7 worm cellular contexts compared by ENCODE assay signal in the genomic region with DNA sequence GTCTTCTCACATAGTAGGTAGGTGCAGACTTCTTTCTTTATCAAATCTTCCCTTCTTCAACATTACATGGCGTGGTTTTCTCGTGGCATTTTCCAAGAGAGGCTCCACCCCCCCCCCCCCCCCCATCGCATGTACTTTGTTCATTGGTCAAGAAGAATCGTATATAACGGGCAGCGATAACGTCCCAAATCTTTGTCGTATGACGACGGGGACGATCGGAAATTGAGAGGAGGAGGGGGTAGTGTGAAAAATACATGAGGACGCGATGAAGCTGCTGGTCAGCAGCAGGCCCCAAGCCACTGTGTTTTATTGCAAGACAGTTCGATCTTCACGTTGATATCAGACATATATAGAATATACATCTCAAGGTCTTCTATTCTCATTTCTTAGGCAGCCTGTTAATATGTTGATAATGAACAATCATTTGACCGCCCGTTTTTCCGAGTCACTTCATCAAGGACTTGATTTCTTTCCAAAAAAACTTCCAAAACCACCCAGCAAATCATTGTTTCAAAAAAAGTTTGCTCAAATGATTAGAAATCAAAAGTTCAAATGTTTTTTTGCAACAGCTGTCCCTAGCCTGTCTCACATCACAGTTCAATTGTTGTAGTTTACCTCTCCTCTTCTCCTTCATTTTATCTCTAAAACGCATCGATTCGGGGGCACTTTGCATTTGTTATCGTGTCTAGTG.
TF ChIP-seq lines count a peak whose summit lies in the region.

No protein-coding gene starts in this region.

TF ChIP-seq in whole organism, L1 larva, 84 proteins besides CTCF, POLR2A, EP300 and RAD21 (continues in another document):
- peak; percentile 16 for TF ChIP-seq blmp-1 (tag; optimal IDR thresholded peaks at IDR 0.05; lab: Kevin White, UChicago)
- peak in 1 of 2 experiments; percentile 20 for TF ChIP-seq mdl-1 (tag; optimal IDR thresholded peaks at IDR 0.05; lab: Kevin White, UChicago)
- TF ChIP-seq nhr-19 (GFP tag; conservative IDR thresholded peaks at IDR 0.05; lab: Robert Waterston, UW) = peak; percentile 68
- peak; percentile 54 for TF ChIP-seq nhr-85 (tag; lab: Kevin White, UChicago)
- TF ChIP-seq xbp-1 (tag; optimal IDR thresholded peaks at IDR 0.05; lab: Kevin White, UChicago) = peak; percentile 12
- no peak for TF ChIP-seq unc-30 (tag; optimal IDR thresholded peaks at IDR 0.05; lab: Kevin White, UChicago)
- TF ChIP-seq lin-14 (GFP tag; optimal IDR thresholded peaks at IDR 0.05; lab: Kevin White, UChicago) = peak; percentile 78
- TF ChIP-seq ceh-88 (GFP tag; IDR thresholded peaks at IDR 0.05; lab: Robert Waterston, UW) = no peak
- TF ChIP-seq snu-23 (GFP tag; optimal IDR thresholded peaks at IDR 0.05; lab: Kevin White, UChicago) = peak; percentile 36
- peak; percentile 70 for TF ChIP-seq elt-2 (tag; optimal IDR thresholded peaks at IDR 0.05; lab: Kevin White, UChicago)
- TF ChIP-seq nhr-20 (tag; optimal IDR thresholded peaks at IDR 0.05; lab: Kevin White, UChicago) = peak; percentile 64
- TF ChIP-seq jun-1 (tag; optimal IDR thresholded peaks at IDR 0.05; lab: Kevin White, UChicago) = no peak

TF ChIP-seq in whole organism, L2 larva, 48 proteins besides CTCF, POLR2A, EP300 and RAD21 (continues in another document):
- TF ChIP-seq nhr-77 (tag; optimal IDR thresholded peaks at IDR 0.05; lab: Kevin White, UChicago) (no peak), Y55F3AM.14 (GFP tag; optimal IDR thresholded peaks at IDR 0.05; lab: Kevin White, UChicago) (no peak), lsy-2 (tag; optimal IDR thresholded peaks at IDR 0.05; lab: Kevin White, UChicago) (no peak), aly-2 (tag; optimal IDR thresholded peaks at IDR 0.05; lab: Kevin White, UChicago) (no peak), nhr-25 (tag; optimal IDR thresholded peaks at IDR 0.05; lab: Kevin White, UChicago) (peak; percentile 37), elt-1 (tag; optimal IDR thresholded peaks at IDR 0.05; lab: Kevin White, UChicago) (no peak), F13H6.1 (tag; optimal IDR thresholded peaks at IDR 0.05; lab: Kevin White, UChicago) (no peak), nhr-10 (tag; optimal IDR thresholded peaks at IDR 0.05; lab: Kevin White, UChicago) (no peak), lin-11 (tag; optimal IDR thresholded peaks at IDR 0.05; lab: Kevin White, UChicago) (no peak), ceh-16 (tag; optimal IDR thresholded peaks at IDR 0.05; lab: Kevin White, UChicago) (no peak), crh-2 (tag; optimal IDR thresholded peaks at IDR 0.05; lab: Kevin White, UChicago) (no peak), sma-9 (GFP tag; optimal IDR thresholded peaks at IDR 0.05; lab: Kevin White, UChicago) (peak; percentile 21), sma-9 (tag; optimal IDR thresholded peaks at IDR 0.05; lab: Kevin White, UChicago) (no peak)

TF ChIP-seq in whole organism, L3 larva, 47 proteins besides CTCF, POLR2A, EP300 and RAD21:
- TF ChIP-seq lin-15B (tag; optimal IDR thresholded peaks at IDR 0.05; lab: Kevin White, UChicago) (no peak), elt-2 (tag; optimal IDR thresholded peaks at IDR 0.05; lab: Kevin White, UChicago) (peak; percentile 50), ama-1 (optimal IDR thresholded peaks at IDR 0.05; lab: Kevin White, UChicago) (peak; percentile 40), nhr-43 (tag; optimal IDR thresholded peaks at IDR 0.05; lab: Kevin White, UChicago; ENCODE audit: poor library complexity, severe bottlenecking) (peak; percentile 56), fkh-10 (GFP tag; optimal IDR thresholded peaks at IDR 0.05; lab: Kevin White, UChicago) (no peak), nhr-25 (tag; optimal IDR thresholded peaks at IDR 0.05; lab: Kevin White, UChicago) (peak; percentile 7), fos-1 (tag; optimal IDR thresholded peaks at IDR 0.05; lab: Kevin White, UChicago) (no peak), nfya-1 (tag; optimal IDR thresholded peaks at IDR 0.05; lab: Kevin White, UChicago; ENCODE audit: insufficient read depth) (peak; percentile 55), nhr-237 (tag; optimal IDR thresholded peaks at IDR 0.05; lab: Kevin White, UChicago) (no peak)

TF ChIP-seq in whole organism, L4 larva, 104 proteins besides CTCF, POLR2A, EP300 and RAD21 (continues in another document):
- no peak for TF ChIP-seq unc-39 (tag; optimal IDR thresholded peaks at IDR 0.05; lab: Kevin White, UChicago)
- no peak for TF ChIP-seq unc-130 (GFP tag; optimal IDR thresholded peaks at IDR 0.05; lab: Kevin White, UChicago)
- no peak for TF ChIP-seq mxl-2 (GFP tag; conservative IDR thresholded peaks at IDR 0.05; lab: Robert Waterston, UW)
- TF ChIP-seq nhr-42 (GFP tag; IDR thresholded peaks at IDR 0.05; lab: Robert Waterston, UW) = no peak
- no peak for TF ChIP-seq Y48G9A.11 (GFP tag; IDR thresholded peaks at IDR 0.05; lab: Robert Waterston, UW)
- TF ChIP-seq cey-2 (tag; optimal IDR thresholded peaks at IDR 0.05; lab: Kevin White, UChicago; ENCODE audit: borderline replicate concordance, insufficient read depth) = no peak
- peak; percentile 32; the same call in 1 of the 2 replicates for TF ChIP-seq lin-1 (GFP tag; IDR thresholded peaks at IDR 0.05; lab: Robert Waterston, UW)
- TF ChIP-seq madf-5 (GFP tag; IDR thresholded peaks at IDR 0.05; lab: Robert Waterston, UW) = no peak
- TF ChIP-seq mep-1 (tag; optimal IDR thresholded peaks at IDR 0.05; lab: Kevin White, UChicago) = no peak
- TF ChIP-seq daf-16 (GFP tag; optimal IDR thresholded peaks at IDR 0.05; lab: Kevin White, UChicago) = no peak
- peak; percentile 38 for TF ChIP-seq daf-16 (tag; optimal IDR thresholded peaks at IDR 0.05; lab: Kevin White, UChicago)
- TF ChIP-seq mes-2 (tag; optimal IDR thresholded peaks at IDR 0.05; lab: Kevin White, UChicago; ENCODE audit: poor library complexity, severe bottlenecking) = peak; percentile 14

TF ChIP-seq in whole organism, late embryonic, 69 proteins besides CTCF, POLR2A, EP300 and RAD21:
- TF ChIP-seq pqm-1 (tag; optimal IDR thresholded peaks at IDR 0.05; lab: Kevin White, UChicago) (no peak), madf-2 (tag; optimal IDR thresholded peaks at IDR 0.05; lab: Kevin White, UChicago) (no peak), elt-2 (tag; optimal IDR thresholded peaks at IDR 0.05; lab: Kevin White, UChicago) (peak; percentile 6), ceh-48 (tag; optimal IDR thresholded peaks at IDR 0.05; lab: Kevin White, UChicago) (no peak)

TF ChIP-seq in whole organism, mixed stage, embryonic, 35 proteins besides CTCF, POLR2A, EP300 and RAD21:
- TF ChIP-seq ham-2 (GFP tag; optimal IDR thresholded peaks at IDR 0.05; lab: Kevin White, UChicago) (peak; percentile 6), elt-1 (tag; optimal IDR thresholded peaks at IDR 0.05; lab: Kevin White, UChicago; ENCODE audit: borderline replicate concordance, insufficient read depth) (no peak)

TF ChIP-seq in whole organism, young adult, 124 proteins besides CTCF, POLR2A, EP300 and RAD21 (continues in another document):
- peak; percentile 26 for TF ChIP-seq somi-1 (GFP tag; optimal IDR thresholded peaks at IDR 0.05; lab: Kevin White, UChicago)
- TF ChIP-seq ztf-3 (GFP tag; optimal IDR thresholded peaks at IDR 0.05; lab: Kevin White, UChicago) = no peak
- no peak for TF ChIP-seq Y79H2A.3 (GFP tag; conservative IDR thresholded peaks at IDR 0.05; lab: Robert Waterston, UW)
- TF ChIP-seq ztf-22 (GFP tag; optimal IDR thresholded peaks at IDR 0.05; lab: Kevin White, UChicago) = peak; percentile 62
- 0 out of 2 replicates have a peak, but pooled peaks have one; percentile 30 for TF ChIP-seq K11D2.4 (GFP tag; IDR thresholded peaks at IDR 0.05; lab: Robert Waterston, UW)
- TF ChIP-seq egrh-3 (GFP tag; IDR thresholded peaks at IDR 0.05; lab: Robert Waterston, UW) = peak; percentile 92
- TF ChIP-seq rpc-1 (optimal IDR thresholded peaks at IDR 0.05; lab: Kevin White, UChicago) = no peak
- no peak for TF ChIP-seq rpc-1 (tag; optimal IDR thresholded peaks at IDR 0.05; lab: Kevin White, UChicago)
- TF ChIP-seq F39B2.1 (GFP tag; IDR thresholded peaks at IDR 0.05; lab: Robert Waterston, UW) = no peak
- TF ChIP-seq tbp1 (GFP tag; optimal IDR thresholded peaks at IDR 0.05; lab: Kevin White, UChicago) = peak; percentile 36
- TF ChIP-seq hmg-1.2 (GFP tag; IDR thresholded peaks at IDR 0.05; lab: Robert Waterston, UW) = no peak
- no peak for TF ChIP-seq die-1 (tag; optimal IDR thresholded peaks at IDR 0.05; lab: Kevin White, UChicago)
- peak; percentile 50; the same call in 1 of the 2 replicates for TF ChIP-seq lin-26 (GFP tag; IDR thresholded peaks at IDR 0.05; lab: Robert Waterston, UW)
- no peak for TF ChIP-seq D2030.7 (GFP tag; IDR thresholded peaks at IDR 0.05; lab: Robert Waterston, UW)
- TF ChIP-seq F57A8.1 (GFP tag; optimal IDR thresholded peaks at IDR 0.05; lab: Kevin White, UChicago) = no peak
- TF ChIP-seq mcd-1 (GFP tag; IDR thresholded peaks at IDR 0.05; lab: Robert Waterston, UW) = peak; percentile 16; the same call in 1 of the 2 replicates
- TF ChIP-seq bed-1 (GFP tag; IDR thresholded peaks at IDR 0.05; lab: Robert Waterston, UW) = no peak
- TF ChIP-seq B0336.3 (GFP tag; IDR thresholded peaks at IDR 0.05; lab: Robert Waterston, UW) = no peak; the same call in 1 of the 2 replicates
- no peak for TF ChIP-seq mel-28 (tag; optimal IDR thresholded peaks at IDR 0.05; lab: Kevin White, UChicago; ENCODE audit: borderline replicate concordance)
- TF ChIP-seq F57C9.4 (tag; optimal IDR thresholded peaks at IDR 0.05; lab: Kevin White, UChicago) = no peak
- no peak for TF ChIP-seq F52B5.7 (tag; optimal IDR thresholded peaks at IDR 0.05; lab: Kevin White, UChicago)
- no peak for TF ChIP-seq fkh-3 (tag; optimal IDR thresholded peaks at IDR 0.05; lab: Kevin White, UChicago)
- 0 out of 2 replicates have a peak, but pooled peaks have one; percentile 19 for TF ChIP-seq let-526 (GFP tag; IDR thresholded peaks at IDR 0.05; lab: Robert Waterston, UW)
- TF ChIP-seq chd-7 (tag; optimal IDR thresholded peaks at IDR 0.05; lab: Kevin White, UChicago) = peak; percentile 7
- TF ChIP-seq aptf-2 (GFP tag; conservative IDR thresholded peaks at IDR 0.05; lab: Robert Waterston, UW) = no peak
- peak; percentile 42 for TF ChIP-seq nhr-80 (tag; optimal IDR thresholded peaks at IDR 0.05; lab: Kevin White, UChicago)
- TF ChIP-seq ekl-4 (GFP tag; IDR thresholded peaks at IDR 0.05; lab: Robert Waterston, UW) = peak; percentile 31; the same call in 1 of the 2 replicates
- TF ChIP-seq ama-1 (optimal IDR thresholded peaks at IDR 0.05; lab: Kevin White, UChicago) = peak; percentile 15
- no peak for TF ChIP-seq ama-1 (GFP tag; optimal IDR thresholded peaks at IDR 0.05; lab: Kevin White, UChicago)
- TF ChIP-seq B0261.1 (tag; optimal IDR thresholded peaks at IDR 0.05; lab: Kevin White, UChicago) = no peak
- TF ChIP-seq ceh-79 (tag; optimal IDR thresholded peaks at IDR 0.05; lab: Kevin White, UChicago) = peak; percentile 42
- no peak for TF ChIP-seq F55B11.4 (tag; optimal IDR thresholded peaks at IDR 0.05; lab: Kevin White, UChicago; ENCODE audit: borderline replicate concordance, insufficient read depth)
- peak; percentile 2 for TF ChIP-seq atf-7 (tag; optimal IDR thresholded peaks at IDR 0.05; lab: Kevin White, UChicago)
- peak; percentile 78 for TF ChIP-seq nfyb-1 (GFP tag; IDR thresholded peaks at IDR 0.05; lab: Robert Waterston, UW)
